Fruit fly (Drosophila melanogaster): ENCODE measurements around the gene Ctps.

The Ctps gene

DNA sequence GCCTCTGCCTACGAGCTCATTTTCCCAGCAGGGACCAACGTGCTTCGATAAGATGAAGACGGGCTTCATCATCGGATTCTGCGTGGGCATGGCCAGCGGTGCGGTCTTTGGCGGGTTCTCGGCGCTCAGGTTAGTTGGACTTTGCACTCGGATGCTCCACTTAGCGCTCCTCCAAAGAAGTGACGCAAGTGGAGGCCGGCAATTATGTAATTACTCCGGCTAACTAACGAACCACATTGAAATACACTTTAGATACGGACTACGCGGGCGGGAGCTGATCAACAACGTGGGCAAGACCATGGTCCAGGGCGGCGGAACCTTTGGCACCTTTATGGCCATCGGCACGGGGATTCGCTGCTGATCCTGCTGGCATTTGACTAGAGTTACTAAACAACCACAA lies 64.3 kb downstream of the Ctps start:
- no peak for TF ChIP-seq CG8478 (optimal IDR thresholded peaks at IDR 0.05)
- no peak for TF ChIP-seq CTCF (optimal IDR thresholded peaks at IDR 0.05)
